Fruit fly (Drosophila melanogaster) whole organism, embryonic: Measurements from ENCODE around the gene CG31675.
A peak's percentile ranks its signal among the peaks of the same experiment; 100 is the strongest.

Experiments used
- B-H1 ChIP-seq: fragments of 200-800 bp; sonication (Bioruptor generic); IDR thresholded peaks from 3 replicates; pipeline ENCODE4 v1.3.6; 2022; ENCODE audit warnings: missing biosample characterization, missing genetic modification characterization
- Blimp-1 ChIP-seq: fragments of 200-800 bp; sonication (Bioruptor generic); optimal IDR thresholded peaks from 3 replicates; lab custom pipeline; 2018; ENCODE audit warnings: missing biosample characterization, missing genetic modification characterization, mild to moderate bottlenecking, moderate library complexity, missing genetic modification reagents
- CG10209 ChIP-seq: fragments of 200-800 bp; sonication (Bioruptor generic); optimal IDR thresholded peaks from 3 replicates; lab custom pipeline; 2017; ENCODE audit warnings: missing biosample characterization, mild to moderate bottlenecking, missing genetic modification characterization, missing genetic modification reagents
- CG10274 ChIP-seq: fragments of 200-800 bp; sonication (Bioruptor generic); optimal IDR thresholded peaks from 3 replicates; lab custom pipeline; 2017; ENCODE audit warnings: missing biosample characterization, mild to moderate bottlenecking, missing genetic modification characterization
- CG11504 ChIP-seq: fragments of 200-800 bp; sonication (Bioruptor generic); optimal IDR thresholded peaks from 3 replicates; lab custom pipeline; 2019; ENCODE audit warnings: missing biosample characterization, mild to moderate bottlenecking, missing genetic modification characterization, moderate library complexity
- CG11560 ChIP-seq: fragments of 200-800 bp; sonication (Bioruptor generic); IDR thresholded peaks from 3 replicates; pipeline ENCODE4 v1.3.6; 2022; ENCODE audit warnings: missing biosample characterization, missing genetic modification characterization
- CG12299 ChIP-seq: fragments of 200-800 bp; sonication (Bioruptor generic); optimal IDR thresholded peaks from 2 replicates; lab custom pipeline; 2018; ENCODE audit warnings: missing biosample characterization, mild to moderate bottlenecking, missing genetic modification characterization
- CG13296 ChIP-seq: fragments of 200-800 bp; sonication (Bioruptor generic); optimal IDR thresholded peaks from 3 replicates; lab custom pipeline; 2018; ENCODE audit warnings: missing biosample characterization, mild to moderate bottlenecking, missing genetic modification characterization
- CG13894 ChIP-seq: fragments of 200-800 bp; sonication (Bioruptor generic); optimal IDR thresholded peaks from 3 replicates; lab custom pipeline; 2018; ENCODE audit warnings: missing biosample characterization, mild to moderate bottlenecking, missing genetic modification characterization, moderate library complexity
- CG15601 ChIP-seq: fragments of 200-800 bp; sonication (Bioruptor generic); optimal IDR thresholded peaks from 3 replicates; lab custom pipeline; 2019; ENCODE audit warnings: missing biosample characterization, mild to moderate bottlenecking, missing genetic modification characterization, moderate library complexity
- CG16815 ChIP-seq: fragments of 200-800 bp; sonication (Bioruptor generic); optimal IDR thresholded peaks from 3 replicates; lab custom pipeline; 2017; ENCODE audit warnings: missing biosample characterization, mild to moderate bottlenecking, missing genetic modification characterization
- CG17186 ChIP-seq: fragments of 200-800 bp; sonication (Bioruptor generic); optimal IDR thresholded peaks from 3 replicates; lab custom pipeline; 2017; ENCODE audit warnings: missing biosample characterization, missing genetic modification reagents, missing genetic modification characterization
- CG18599 ChIP-seq: fragments of 200-800 bp; sonication (Bioruptor generic); optimal IDR thresholded peaks from 3 replicates; lab custom pipeline; 2017; ENCODE audit warnings: missing biosample characterization, missing genetic modification characterization, mild to moderate bottlenecking, moderate library complexity, missing genetic modification reagents
- CG2678 ChIP-seq: fragments of 200-800 bp; sonication (Bioruptor generic); optimal IDR thresholded peaks from 3 replicates; lab custom pipeline; 2019; ENCODE audit warnings: missing biosample characterization, mild to moderate bottlenecking, missing genetic modification characterization, moderate library complexity
- CG2712 ChIP-seq: fragments of 200-800 bp; optimal IDR thresholded peaks from 3 replicates; lab custom pipeline; 2019; ENCODE audit warnings: missing biosample characterization, mild to moderate bottlenecking, missing genetic modification characterization, moderate library complexity
- CG31441 ChIP-seq: fragments of 200-800 bp; sonication (Bioruptor generic); IDR thresholded peaks from 2 replicates; pipeline ENCODE4 v1.3.6; 2022; ENCODE audit warnings: missing biosample characterization, missing genetic modification characterization
- CG32767 ChIP-seq: fragments of 200-800 bp; sonication (Bioruptor generic); IDR thresholded peaks from 2 replicates; pipeline ENCODE4 v1.3.6; 2022; ENCODE audit warnings: missing biosample characterization, missing genetic modification characterization
- CG34422 ChIP-seq: fragments of 200-800 bp; sonication (Bioruptor generic); IDR thresholded peaks from 3 replicates; pipeline ENCODE4 v1.3.6; 2022; ENCODE audit warnings: missing biosample characterization, missing genetic modification characterization
- CG4404 ChIP-seq: fragments of 200-800 bp; sonication (Bioruptor generic); IDR thresholded peaks from 2 replicates; pipeline ENCODE4 v1.3.6; 2022; ENCODE audit warnings: missing biosample characterization, missing genetic modification characterization
- CG6272 ChIP-seq: fragments of 200-800 bp; sonication (Bioruptor generic); IDR thresholded peaks from 2 replicates; pipeline ENCODE4 v1.3.6; 2022; ENCODE audit warnings: missing biosample characterization, missing genetic modification characterization
- Chrac-16 ChIP-seq: fragments of 200-800 bp; sonication (Bioruptor generic); optimal IDR thresholded peaks from 3 replicates; lab custom pipeline; 2016; ENCODE audit warnings: missing biosample characterization, missing genetic modification characterization
- Drgx ChIP-seq: fragments of 200-800 bp; sonication (Bioruptor generic); IDR thresholded peaks from 2 replicates; pipeline ENCODE4 v1.3.6; 2022; ENCODE audit warnings: missing biosample characterization, missing genetic modification characterization
- E2f2 ChIP-seq: fragments of 200-800 bp; sonication (Bioruptor generic); IDR thresholded peaks from 2 replicates; pipeline ENCODE4 v1.3.6; 2022; ENCODE audit warnings: missing biosample characterization, missing genetic modification characterization
- H2.0 ChIP-seq: fragments of 200-800 bp; sonication (Bioruptor generic); IDR thresholded peaks from 2 replicates; pipeline ENCODE4 v1.3.6; 2022; ENCODE audit warnings: missing biosample characterization, missing genetic modification characterization
- HmgZ ChIP-seq: fragments of 200-800 bp; sonication (Bioruptor generic); optimal IDR thresholded peaks from 2 replicates; lab custom pipeline; 2018; ENCODE audit warnings: missing biosample characterization, mild to moderate bottlenecking, missing genetic modification characterization
- Oaz ChIP-seq: fragments of 200-800 bp; sonication (Bioruptor generic); IDR thresholded peaks from 2 replicates; pipeline ENCODE4 v1.3.6; 2022; ENCODE audit warnings: missing biosample characterization, missing genetic modification characterization
- Rfx ChIP-seq: fragments of 200-800 bp; sonication (Bioruptor generic); IDR thresholded peaks from 2 replicates; pipeline ENCODE4 v1.3.6; 2022; ENCODE audit warnings: missing biosample characterization, missing genetic modification characterization
- Ssrp ChIP-seq: fragments of 200-800 bp; sonication (Bioruptor generic); optimal IDR thresholded peaks from 2 replicates; lab custom pipeline; 2018; ENCODE audit warnings: missing biosample characterization, mild to moderate bottlenecking, missing genetic modification characterization, moderate library complexity
- Xrp1 ChIP-seq: fragments of 200-800 bp; sonication (Bioruptor generic); IDR thresholded peaks from 2 replicates; pipeline ENCODE4 v1.3.6; 2022; ENCODE audit warnings: missing biosample characterization, missing genetic modification characterization
- al ChIP-seq: fragments of 200-800 bp; sonication (Bioruptor generic); IDR thresholded peaks from 2 replicates; pipeline ENCODE4 v1.3.6; 2022; ENCODE audit warnings: missing biosample characterization, missing genetic modification characterization
- bab2 ChIP-seq: fragments of 200-800 bp; sonication (Bioruptor generic); optimal IDR thresholded peaks from 2 replicates; lab custom pipeline; 2016; ENCODE audit warnings: missing biosample characterization, missing genetic modification characterization
- chm ChIP-seq: fragments of 200-800 bp; sonication (Bioruptor generic); IDR thresholded peaks from 2 replicates; pipeline ENCODE4 v1.3.6; 2022; ENCODE audit warnings: missing biosample characterization, missing genetic modification characterization
- crp ChIP-seq, 2 experiments: fragments of 200-800 bp; sonication (Bioruptor generic); optimal IDR thresholded peaks; 2 replicates in 1 of 2; 3 replicates in 1 of 2; lab custom pipeline; 2017; ENCODE audit warnings: missing biosample characterization in 2 of 2, missing genetic modification characterization in 2 of 2, mild to moderate bottlenecking in 1 of 2, moderate library complexity in 1 of 2
- dpn ChIP-seq, 2 experiments: fragments of 200-800 bp; sonication (Bioruptor generic); optimal IDR thresholded peaks; 3 replicates each; lab custom pipeline; 2016; ENCODE audit warnings: missing biosample characterization in 2 of 2, missing genetic modification characterization in 2 of 2
- esg ChIP-seq: fragments of 200-800 bp; sonication (Bioruptor generic); conservative IDR thresholded peaks from 2 replicates; pipeline ENCODE4 v1.3.6; 2022; ENCODE audit warnings: missing biosample characterization, missing genetic modification characterization
- fd64A ChIP-seq: fragments of 200-800 bp; sonication (Bioruptor generic); optimal IDR thresholded peaks from 3 replicates; lab custom pipeline; 2018; ENCODE audit warnings: missing biosample characterization, mild to moderate bottlenecking, missing genetic modification characterization
- fd96Cb ChIP-seq: fragments of 200-800 bp; sonication (Bioruptor generic); optimal IDR thresholded peaks from 2 replicates; lab custom pipeline; 2018; ENCODE audit warnings: missing biosample characterization, mild to moderate bottlenecking, missing genetic modification characterization, moderate library complexity
- gem ChIP-seq: fragments of 200-800 bp; sonication (Bioruptor generic); optimal IDR thresholded peaks from 2 replicates; lab custom pipeline; 2019; ENCODE audit warnings: missing biosample characterization, mild to moderate bottlenecking, missing genetic modification characterization, moderate library complexity
- lilli ChIP-seq: fragments of 200-800 bp; sonication (Bioruptor generic); optimal IDR thresholded peaks from 3 replicates; lab custom pipeline; 2016; ENCODE audit warnings: missing biosample characterization, missing genetic modification characterization
- lmd ChIP-seq: fragments of 200-800 bp; sonication (Bioruptor generic); IDR thresholded peaks from 2 replicates; pipeline ENCODE4 v1.3.6; 2022; ENCODE audit warnings: missing biosample characterization, missing genetic modification characterization
- mld ChIP-seq: fragments of 200-800 bp; sonication (Bioruptor generic); IDR thresholded peaks from 3 replicates; pipeline ENCODE4 v1.3.6; 2022; ENCODE audit warnings: missing biosample characterization, missing genetic modification characterization; ENCODE audit not compliant: partially characterized antibody
- otp ChIP-seq: fragments of 200-800 bp; sonication (Bioruptor generic); IDR thresholded peaks from 3 replicates; pipeline ENCODE4, ENCODE4 v1.3.6; 2022; ENCODE audit warnings: missing biosample characterization, missing genetic modification characterization
- pfk ChIP-seq: fragments of 200-800 bp; sonication (Bioruptor generic); optimal IDR thresholded peaks from 2 replicates; lab custom pipeline; 2018; ENCODE audit warnings: missing biosample characterization, mild to moderate bottlenecking, missing genetic modification characterization, moderate library complexity
- repo ChIP-seq: fragments of 200-800 bp; sonication (Bioruptor generic); optimal IDR thresholded peaks from 2 replicates; lab custom pipeline; 2016; ENCODE audit warnings: missing biosample characterization, missing genetic modification characterization
- row ChIP-seq: fragments of 200-800 bp; sonication (Bioruptor generic); IDR thresholded peaks from 3 replicates; pipeline ENCODE4 v1.3.6; 2022; ENCODE audit warnings: missing biosample characterization, missing genetic modification characterization
- sens ChIP-seq: fragments of 200-800 bp; sonication (Bioruptor generic); peaks from one replicate; lab custom pipeline; 2016; ENCODE audit warnings: missing biosample characterization, missing genetic modification characterization
- sna ChIP-seq: fragments of 200-800 bp; sonication (Bioruptor generic); IDR thresholded peaks from 2 replicates; pipeline ENCODE4 v1.3.6; 2022; ENCODE audit warnings: missing biosample characterization, missing genetic modification characterization; ENCODE audit not compliant: partially characterized antibody
- stwl ChIP-seq: fragments of 200-800 bp; sonication (Bioruptor generic); optimal IDR thresholded peaks from 3 replicates; lab custom pipeline; 2018; ENCODE audit warnings: missing biosample characterization, mild to moderate bottlenecking, missing genetic modification characterization, moderate library complexity
- tap ChIP-seq: fragments of 200-800 bp; optimal IDR thresholded peaks from 3 replicates; lab custom pipeline; 2019; ENCODE audit warnings: missing biosample characterization, mild to moderate bottlenecking, missing genetic modification characterization, moderate library complexity
- tin ChIP-seq: fragments of 200-800 bp; sonication (Bioruptor generic); optimal IDR thresholded peaks from 3 replicates; lab custom pipeline; 2016; ENCODE audit warnings: missing biosample characterization, missing genetic modification characterization

Gene CG31675

dm6 chr2L:20915224-20915623 is 47.7 kb downstream of the CG31675 start (continued):
- TF ChIP-seq CG17186 (GFP tag; lab: Kevin White, UChicago) (no peak), CG31441 (GFP tag; lab: Robert Waterston, UW) (peak; percentile 58; the same call in 1 of the 2 replicates), bab2 (GFP tag; lab: Kevin White, UChicago) (no peak), CG2678 (tag; lab: Kevin White, UChicago) (peak; percentile 41), row (GFP tag; lab: Robert Waterston, UW) (peak; percentile 66), Ssrp (tag; lab: Kevin White, UChicago) (peak; percentile 37), CG13296 (GFP tag; lab: Kevin White, UChicago) (no peak), CG12299 (no peak), sens (GFP tag; lab: Kevin White, UChicago) (peak; percentile 90), al (GFP tag; lab: Robert Waterston, UW) (no peak), CG32767 (GFP tag; lab: Robert Waterston, UW) (peak; percentile 36; the same call in 1 of the 2 replicates), mld (GFP tag; lab: Robert Waterston, UW) (no peak), Rfx (GFP tag; lab: Robert Waterston, UW) (peak; percentile 25; the same call in 1 of the 2 replicates), B-H1 (GFP tag; lab: Robert Waterston, UW) (peak; percentile 34; the same call in 1 of the 3 replicates), tap (tag; lab: Kevin White, UChicago) (peak; percentile 21), chm (GFP tag; lab: Robert Waterston, UW) (peak; percentile 16; the same call in 1 of the 2 replicates), esg (peak; percentile 26; the same call in 1 of the 2 replicates), CG10274 (GFP tag; lab: Kevin White, UChicago) (no peak), otp (GFP tag; lab: Robert Waterston, UW) (no peak), Chrac-16 (GFP tag; lab: Kevin White, UChicago) (peak; percentile 38), Xrp1 (GFP tag; lab: Robert Waterston, UW) (peak; percentile 50; the same call in 1 of the 2 replicates), CG2712 (peak; percentile 56), CG15601 (tag; lab: Kevin White, UChicago) (no peak), pfk (GFP tag; lab: Kevin White, UChicago) (no peak), CG34422 (peak; percentile 19; the same call in 1 of the 3 replicates), HmgZ (no peak), H2.0 (GFP tag; lab: Robert Waterston, UW) (peak; percentile 34; the same call in 1 of the 2 replicates), Oaz (0 out of 2 replicates have a peak, but pooled peaks have one; percentile 10), fd64A (GFP tag; lab: Kevin White, UChicago) (no peak), CG11560 (tag; lab: Robert Waterston, UW) (no peak; the same call in 2 of the 3 replicates), CG6272 (GFP tag; lab: Robert Waterston, UW) (no peak), CG10209 (GFP tag; lab: Kevin White, UChicago) (peak; percentile 29), Blimp-1 (GFP tag; lab: Kevin White, UChicago) (peak; percentile 58), dpn (GFP tag; optimal IDR thresholded peaks at IDR 0.05; lab: Kevin White, UChicago) (no peak), crp (GFP tag; optimal IDR thresholded peaks at IDR 0.05; lab: Kevin White, UChicago) (no peak), stwl (no peak), gem (tag; lab: Kevin White, UChicago) (peak; percentile 69), CG13894 (tag; lab: Kevin White, UChicago) (no peak), CG16815 (GFP tag; lab: Kevin White, UChicago) (no peak), tin (GFP tag; lab: Kevin White, UChicago) (peak; percentile 20), E2f2 (GFP tag; lab: Robert Waterston, UW) (peak; percentile 27; the same call in 1 of the 2 replicates), lilli (GFP tag; lab: Kevin White, UChicago) (peak; percentile 28), repo (GFP tag; lab: Kevin White, UChicago) (no peak), fd96Cb (tag; lab: Kevin White, UChicago) (peak; percentile 37), CG4404 (GFP tag; lab: Robert Waterston, UW) (no peak), lmd (GFP tag; lab: Robert Waterston, UW) (peak; percentile 33; the same call in 1 of the 2 replicates), CG18599 (peak; percentile 32), CG11504 (tag; lab: Kevin White, UChicago) (peak; percentile 52), Drgx (GFP tag; lab: Robert Waterston, UW) (peak; percentile 85), sna (no peak)
